Worm (Caenorhabditis elegans) whole organism, L1 larva: ENCODE measurements around the gene C14F11.7.

ENCODE experiments used
- C16A3.4 ChIP-seq: fragments of 150-350 bp; optimal IDR thresholded peaks from 2 replicates; lab custom pipeline; 2014; ENCODE audit warnings: missing biosample characterization, missing genetic modification characterization
- ama-1 ChIP-seq: fragments of 150-350 bp; optimal IDR thresholded peaks from 2 replicates; lab custom pipeline; 2014
- ceh-63 ChIP-seq: fragments of 200-800 bp; sonication (Bioruptor generic); optimal IDR thresholded peaks from 2 replicates; lab custom pipeline; 2018; ENCODE audit warnings: mild to moderate bottlenecking, missing genetic modification characterization, missing compliant biosample characterization
- ceh-82 ChIP-seq, 3 experiments: fragments of 150-350 bp in 1 of 3; sonication (generic microtip) in 2 of 3; optimal IDR thresholded peaks; 2 replicates each; lab custom pipeline; 2014 to 2017; ENCODE audit warnings: missing biosample characterization in 3 of 3, missing genetic modification characterization in 3 of 3
- ceh-88 ChIP-seq: fragments of 200-800 bp; sonication (Bioruptor generic); IDR thresholded peaks from 2 replicates; pipeline ENCODE4 v1.3.6; 2022; ENCODE audit warnings: missing genetic modification characterization, missing compliant biosample characterization
- ces-1 ChIP-seq: fragments of 150-350 bp; optimal IDR thresholded peaks from 2 replicates; lab custom pipeline; 2014; ENCODE audit warnings: missing biosample characterization, missing genetic modification reagents, missing genetic modification characterization
- dsc-1 ChIP-seq: sonication (generic microtip); optimal IDR thresholded peaks from 2 replicates; lab custom pipeline; 2016; ENCODE audit warnings: mild to moderate bottlenecking, missing genetic modification characterization, missing compliant biosample characterization
- efl-1 ChIP-seq, 4 experiments: fragments of 150-350 bp; optimal IDR thresholded peaks in 3 of 4; peaks in 1 of 4; 1 replicate in 1 of 4; 2 replicates in 3 of 4; lab custom pipeline; 2014; ENCODE audit warnings: missing biosample characterization in 2 of 4, missing genetic modification characterization in 2 of 4, missing genetic modification reagents in 2 of 4
- elt-2 ChIP-seq: sonication (generic microtip); optimal IDR thresholded peaks from 2 replicates; lab custom pipeline; 2016; ENCODE audit warnings: missing genetic modification characterization, mild to moderate bottlenecking, inconsistent platforms, missing compliant biosample characterization, missing genetic modification reagents
- elt-3 ChIP-seq, 6 experiments: fragments of 150-350 bp in 1 of 6; sonication (generic microtip); optimal IDR thresholded peaks; 2 replicates each; lab custom pipeline; 2017 to 2018; ENCODE audit warnings: missing biosample characterization in 6 of 6, missing genetic modification characterization in 6 of 6, inconsistent platforms in 1 of 6
- fos-1 ChIP-seq: fragments of 150-350 bp; optimal IDR thresholded peaks from 2 replicates; lab custom pipeline; 2014; ENCODE audit warnings: missing biosample characterization, missing genetic modification characterization
- grh-1 ChIP-seq: fragments of 200-800 bp; sonication (Bioruptor generic); IDR thresholded peaks from 2 replicates; pipeline ENCODE4 v1.3.6; 2022; ENCODE audit warnings: missing genetic modification reagents, missing genetic modification characterization, missing compliant biosample characterization
- isw-1 ChIP-seq: fragments of 200-800 bp; sonication (Bioruptor generic); IDR thresholded peaks from 2 replicates; pipeline ENCODE4 v1.3.6; 2022; ENCODE audit warnings: missing genetic modification characterization, missing compliant biosample characterization
- jun-1 ChIP-seq: fragments of 150-350 bp; optimal IDR thresholded peaks from 2 replicates; lab custom pipeline; 2014; ENCODE audit warnings: missing biosample characterization, missing genetic modification reagents, missing genetic modification characterization
- lin-14 ChIP-seq: fragments of 200-800 bp; sonication (Bioruptor generic); optimal IDR thresholded peaks from 2 replicates; lab custom pipeline; 2018; ENCODE audit warnings: mild to moderate bottlenecking, missing genetic modification characterization, moderate library complexity, missing compliant biosample characterization
- lin-35 ChIP-seq, 2 experiments: fragments of 150-350 bp; optimal IDR thresholded peaks; 2 replicates each; lab custom pipeline; 2014; ENCODE audit warnings: missing biosample characterization in 2 of 2, missing genetic modification characterization in 2 of 2, missing genetic modification reagents in 2 of 2
- lin-39 ChIP-seq: fragments of 150-350 bp; optimal IDR thresholded peaks from 2 replicates; lab custom pipeline; 2014; ENCODE audit warnings: missing biosample characterization, missing genetic modification reagents, missing genetic modification characterization
- lir-3 ChIP-seq: sonication (generic microtip); optimal IDR thresholded peaks from 2 replicates; lab custom pipeline; 2016; ENCODE audit warnings: mild to moderate bottlenecking, missing genetic modification characterization, moderate library complexity, missing compliant biosample characterization; ENCODE audit not compliant: poor library complexity
- lsy-2 ChIP-seq, 2 experiments: fragments of 150-350 bp; optimal IDR thresholded peaks; 2 replicates each; lab custom pipeline; 2014; ENCODE audit warnings: missing biosample characterization in 2 of 2, missing genetic modification characterization in 2 of 2
- mdl-1 ChIP-seq, 2 experiments: fragments of 150-350 bp; optimal IDR thresholded peaks; 2 replicates each; lab custom pipeline; 2014 to 2017; ENCODE audit warnings: missing biosample characterization in 2 of 2, missing genetic modification characterization in 2 of 2, inconsistent platforms in 1 of 2
- mep-1 ChIP-seq: fragments of 150-350 bp; optimal IDR thresholded peaks from 2 replicates; lab custom pipeline; 2014; ENCODE audit warnings: missing biosample characterization, missing genetic modification characterization
- nhr-12 ChIP-seq: sonication (generic microtip); optimal IDR thresholded peaks from 2 replicates; lab custom pipeline; 2017; ENCODE audit warnings: missing biosample characterization, missing genetic modification characterization
- nhr-20 ChIP-seq: sonication (generic microtip); optimal IDR thresholded peaks from 2 replicates; lab custom pipeline; 2016; ENCODE audit warnings: mild to moderate bottlenecking, missing genetic modification characterization, missing compliant biosample characterization
- nhr-28 ChIP-seq: fragments of 150-350 bp; optimal IDR thresholded peaks from 2 replicates; lab custom pipeline; 2014; ENCODE audit warnings: missing biosample characterization, missing genetic modification characterization
- nhr-47 ChIP-seq: sonication (generic microtip); optimal IDR thresholded peaks from 2 replicates; lab custom pipeline; 2016; ENCODE audit warnings: mild to moderate bottlenecking, missing genetic modification characterization, moderate library complexity, missing compliant biosample characterization
- nhr-84 ChIP-seq: sonication (generic microtip); optimal IDR thresholded peaks from 2 replicates; lab custom pipeline; 2017; ENCODE audit warnings: missing biosample characterization, missing genetic modification characterization
- nhr-85 ChIP-seq: sonication (generic microtip); peaks from one replicate; lab custom pipeline; 2016; ENCODE audit warnings: missing genetic modification characterization, inconsistent platforms, missing compliant biosample characterization
- nhr-90 ChIP-seq: sonication (generic microtip); optimal IDR thresholded peaks from 2 replicates; lab custom pipeline; 2016; ENCODE audit warnings: mild to moderate bottlenecking, missing genetic modification characterization, missing compliant biosample characterization; ENCODE audit not compliant: poor library complexity
- pag-3 ChIP-seq: sonication (generic microtip); optimal IDR thresholded peaks from 2 replicates; lab custom pipeline; 2017; ENCODE audit warnings: missing genetic modification characterization, mild to moderate bottlenecking, missing compliant biosample characterization, antibody characterized with exemption, borderline replicate concordance; ENCODE audit not compliant: insufficient read depth
- pax-3 ChIP-seq: fragments of 200-800 bp; sonication (Bioruptor generic); optimal IDR thresholded peaks from 2 replicates; lab custom pipeline; 2018; ENCODE audit warnings: mild to moderate bottlenecking, missing genetic modification characterization, moderate library complexity, missing compliant biosample characterization
- rnt-1 ChIP-seq: sonication (generic microtip); optimal IDR thresholded peaks from 2 replicates; lab custom pipeline; 2016; ENCODE audit warnings: mild to moderate bottlenecking, missing genetic modification characterization, moderate library complexity, missing compliant biosample characterization
- snpc-4 ChIP-seq: fragments of 150-350 bp; optimal IDR thresholded peaks from 2 replicates; lab custom pipeline; 2014; ENCODE audit warnings: missing biosample characterization, missing genetic modification characterization
- snu-23 ChIP-seq: sonication (generic microtip); optimal IDR thresholded peaks from 2 replicates; lab custom pipeline; 2016; ENCODE audit warnings: missing genetic modification characterization, missing compliant biosample characterization
- sptf-1 ChIP-seq: fragments of 150-350 bp; optimal IDR thresholded peaks from 2 replicates; lab custom pipeline; 2014; ENCODE audit warnings: missing biosample characterization, missing genetic modification characterization
- sup-37 ChIP-seq: fragments of 200-800 bp; sonication (Bioruptor generic); optimal IDR thresholded peaks from 2 replicates; lab custom pipeline; 2018; ENCODE audit warnings: mild to moderate bottlenecking, missing genetic modification characterization, missing compliant biosample characterization
- swsn-7 ChIP-seq: sonication (generic microtip); optimal IDR thresholded peaks from 2 replicates; lab custom pipeline; 2016; ENCODE audit warnings: missing genetic modification characterization, missing compliant biosample characterization
- tbx-2 ChIP-seq: sonication (generic microtip); optimal IDR thresholded peaks from 2 replicates; lab custom pipeline; 2016; ENCODE audit warnings: missing genetic modification characterization, missing compliant biosample characterization
- unc-130 ChIP-seq: fragments of 150-350 bp; optimal IDR thresholded peaks from 2 replicates; lab custom pipeline; 2017; ENCODE audit warnings: missing biosample characterization, missing genetic modification characterization, inconsistent platforms
- unc-86 ChIP-seq: sonication (generic microtip); optimal IDR thresholded peaks from 2 replicates; lab custom pipeline; 2016; ENCODE audit warnings: missing genetic modification characterization, missing compliant biosample characterization
- xbp-1 ChIP-seq: sonication (generic microtip); optimal IDR thresholded peaks from 2 replicates; lab custom pipeline; 2016; ENCODE audit warnings: missing genetic modification characterization, missing compliant biosample characterization
- zag-1 ChIP-seq: fragments of 150-350 bp; optimal IDR thresholded peaks from 2 replicates; lab custom pipeline; 2014; ENCODE audit warnings: missing biosample characterization, missing genetic modification characterization
- zip-4 ChIP-seq: fragments of 200-800 bp; sonication (Bioruptor generic); optimal IDR thresholded peaks from 2 replicates; lab custom pipeline; 2018; ENCODE audit warnings: mild to moderate bottlenecking, missing genetic modification characterization, moderate library complexity, missing compliant biosample characterization
- ztf-11 ChIP-seq, 2 experiments: sonication (generic microtip); optimal IDR thresholded peaks; 2 replicates each; lab custom pipeline; 2016 to 2017; ENCODE audit warnings: missing genetic modification characterization in 2 of 2, missing biosample characterization in 1 of 2, missing compliant biosample characterization in 1 of 2

C14F11.7 gene

ce11 chrX:6253566-6253898, 45.2 kb upstream of the C14F11.7 start:
- TF ChIP-seq lsy-2 (tag; optimal IDR thresholded peaks at IDR 0.05; lab: Kevin White, UChicago) (peak in 1 of 2 experiments; percentile 37), mep-1 (tag; lab: Kevin White, UChicago) (peak; percentile 36), sptf-1 (tag; lab: Kevin White, UChicago) (no peak), snu-23 (GFP tag; lab: Kevin White, UChicago) (peak; percentile 19)

ce11 chrX:6253160-6253559, 44.8 kb upstream of the C14F11.7 start:
- TF ChIP-seq tbx-2 (tag; lab: Kevin White, UChicago) (no peak), mep-1 (tag; lab: Kevin White, UChicago) (no peak), rnt-1 (tag; lab: Kevin White, UChicago) (peak; percentile 16), efl-1 (optimal IDR thresholded peaks at IDR 0.05; lab: Kevin White, UChicago) (no peak), efl-1 (GFP tag; optimal IDR thresholded peaks at IDR 0.05 in 1 of 2; lab: Kevin White, UChicago) (peak in 1 of 2 experiments; percentile 50), jun-1 (no peak), ceh-88 (GFP tag; lab: Robert Waterston, UW) (peak; percentile 17)

- TF ChIP-seq nhr-20 (tag; lab: Kevin White, UChicago) (peak; percentile 11), fos-1 (tag; lab: Kevin White, UChicago) (no peak), zag-1 (tag; lab: Kevin White, UChicago) (no peak), lin-39 (tag; lab: Kevin White, UChicago) (no peak), nhr-12 (tag; lab: Kevin White, UChicago) (no peak), swsn-7 (tag; lab: Kevin White, UChicago) (peak; percentile 3), rnt-1 (tag; lab: Kevin White, UChicago) (peak; percentile 9)
Measured at ce11 chrX:6252752-6253151, 44.4 kb upstream of the C14F11.7 start.

- TF ChIP-seq sup-37, result peak; percentile 17
- no peak for TF ChIP-seq C16A3.4 (tag; lab: Kevin White, UChicago)
- peak; percentile 14 for TF ChIP-seq unc-130 (tag; lab: Kevin White, UChicago)
- peak; percentile 5 for TF ChIP-seq lir-3 (tag; lab: Kevin White, UChicago)
- peak; percentile 62 for TF ChIP-seq xbp-1 (tag; lab: Kevin White, UChicago)
- peak; percentile 46 for TF ChIP-seq lin-14 (GFP tag; lab: Kevin White, UChicago)
- TF ChIP-seq nhr-85 (tag; lab: Kevin White, UChicago), result peak; percentile 88
- peak; percentile 78 for TF ChIP-seq nhr-47
- peak; percentile 22 for TF ChIP-seq fos-1 (tag; lab: Kevin White, UChicago)
- TF ChIP-seq pag-3, result no peak
- peak in 1 of 2 experiments; percentile 27 for TF ChIP-seq lsy-2 (tag; optimal IDR thresholded peaks at IDR 0.05; lab: Kevin White, UChicago)
- peak; percentile 24 for TF ChIP-seq jun-1
- peak; percentile 16 to 48 (median 39) for TF ChIP-seq ceh-82 (tag; optimal IDR thresholded peaks at IDR 0.05; lab: Kevin White, UChicago)
- TF ChIP-seq ama-1 (lab: Kevin White, UChicago), result peak; percentile 98
- TF ChIP-seq ceh-63, result no peak
- peak; percentile 33 for TF ChIP-seq nhr-20 (tag; lab: Kevin White, UChicago)
- no peak for TF ChIP-seq isw-1 (GFP tag; lab: Robert Waterston, UW)
- TF ChIP-seq ztf-11 (tag; optimal IDR thresholded peaks at IDR 0.05; lab: Kevin White, UChicago), result peak in 1 of 2 experiments; percentile 43
- peak in 1 of 6 experiments; percentile 16 for TF ChIP-seq elt-3 (tag; optimal IDR thresholded peaks at IDR 0.05; lab: Kevin White, UChicago)
- no peak for TF ChIP-seq zip-4 (GFP tag; lab: Kevin White, UChicago)
- TF ChIP-seq nhr-90 (tag; lab: Kevin White, UChicago), result peak; percentile 74
- TF ChIP-seq unc-86 (tag; lab: Kevin White, UChicago), result peak; percentile 38
- peak; percentile 68 for TF ChIP-seq rnt-1 (tag; lab: Kevin White, UChicago)
- TF ChIP-seq ces-1 (GFP tag; lab: Kevin White, UChicago), result no peak
- TF ChIP-seq lin-35 (GFP tag; optimal IDR thresholded peaks at IDR 0.05; lab: Kevin White, UChicago), result peak; percentile 12 to 61
- TF ChIP-seq elt-2, result peak; percentile 64
- peak in 1 of 2 experiments; percentile 34 for TF ChIP-seq mdl-1 (tag; optimal IDR thresholded peaks at IDR 0.05; lab: Kevin White, UChicago)
- no peak for TF ChIP-seq snpc-4 (tag; lab: Kevin White, UChicago)
- peak; percentile 21 to 23 for TF ChIP-seq efl-1 (optimal IDR thresholded peaks at IDR 0.05; lab: Kevin White, UChicago)
- TF ChIP-seq efl-1 (GFP tag; optimal IDR thresholded peaks at IDR 0.05 in 1 of 2; lab: Kevin White, UChicago), result no peak
- 0 out of 2 replicates have a peak, but pooled peaks have one; percentile 40 for TF ChIP-seq grh-1
- peak; percentile 64 for TF ChIP-seq ceh-88 (GFP tag; lab: Robert Waterston, UW)
- TF ChIP-seq nhr-84 (tag; lab: Kevin White, UChicago), result no peak
- no peak for TF ChIP-seq pax-3
- TF ChIP-seq nhr-28 (tag; lab: Kevin White, UChicago), result no peak
- peak; percentile 66 for TF ChIP-seq dsc-1 (tag; lab: Kevin White, UChicago)
Measured at ce11 chrX:6251947-6252617, 43.7 kb upstream of the C14F11.7 start.
